Fruit fly (Drosophila melanogaster) whole organism, wandering third instar larva: ENCODE measurements around the gene Gr10a.
A peak's percentile ranks its signal among the peaks of the same experiment; 100 is the strongest.

Experiments used
- Abd-B ChIP-seq: fragments of >200 bp; optimal IDR thresholded peaks from 2 replicates; lab custom pipeline; 2017; ENCODE audit warnings: missing biosample characterization, missing genetic modification characterization
- ey ChIP-seq: fragments of 200-800 bp; sonication (Bioruptor generic); optimal IDR thresholded peaks from 2 replicates; lab custom pipeline; 2016; ENCODE audit warnings: missing biosample characterization, missing genetic modification characterization
- pan ChIP-seq: fragments of >200 bp; optimal IDR thresholded peaks from 2 replicates; lab custom pipeline; 2017
- psq ChIP-seq: fragments of 200-800 bp; sonication (Bioruptor generic); optimal IDR thresholded peaks from 3 replicates; lab custom pipeline; 2017; ENCODE audit warnings: missing biosample characterization, mild to moderate bottlenecking, missing genetic modification characterization, moderate library complexity
- usp ChIP-seq: fragments of >200 bp; optimal IDR thresholded peaks from 2 replicates; lab custom pipeline; 2017; ENCODE audit warnings: missing biosample characterization, missing genetic modification characterization

dm6 chrX:11449476-11450119, 32.4 kb upstream of the Gr10a start:
- TF ChIP-seq ey (GFP tag; lab: Kevin White, UChicago) (peak; percentile 88), psq (GFP tag; lab: Kevin White, UChicago) (peak; percentile 70), Abd-B (GFP tag; lab: Kevin White, UChicago) (no peak), usp (GFP tag; lab: Kevin White, UChicago) (no peak), pan (lab: Kevin White, UChicago) (no peak)
